Fruit fly (Drosophila melanogaster) whole organism, wandering third instar larva: ENCODE results near the gene CG14882.

Experiments used
- Rel ChIP-seq, 2 experiments: fragments of 200-800 bp; sonication (Bioruptor generic) in 1 of 2; optimal IDR thresholded peaks; 2 replicates in 1 of 2; 3 replicates in 1 of 2; lab custom pipeline; 2016 to 2019; ENCODE audit warnings: mild to moderate bottlenecking in 2 of 2, missing biosample characterization in 2 of 2, missing genetic modification characterization in 2 of 2, moderate library complexity in 1 of 2
- foxo ChIP-seq, 2 experiments: fragments of 200-800 bp; sonication (Bioruptor generic); optimal IDR thresholded peaks; 2 replicates in 1 of 2; 3 replicates in 1 of 2; lab custom pipeline; 2016 to 2017; ENCODE audit warnings: missing biosample characterization in 2 of 2, missing genetic modification characterization in 2 of 2
- pan ChIP-seq: fragments of >200 bp; optimal IDR thresholded peaks from 2 replicates; lab custom pipeline; 2017

DNA sequence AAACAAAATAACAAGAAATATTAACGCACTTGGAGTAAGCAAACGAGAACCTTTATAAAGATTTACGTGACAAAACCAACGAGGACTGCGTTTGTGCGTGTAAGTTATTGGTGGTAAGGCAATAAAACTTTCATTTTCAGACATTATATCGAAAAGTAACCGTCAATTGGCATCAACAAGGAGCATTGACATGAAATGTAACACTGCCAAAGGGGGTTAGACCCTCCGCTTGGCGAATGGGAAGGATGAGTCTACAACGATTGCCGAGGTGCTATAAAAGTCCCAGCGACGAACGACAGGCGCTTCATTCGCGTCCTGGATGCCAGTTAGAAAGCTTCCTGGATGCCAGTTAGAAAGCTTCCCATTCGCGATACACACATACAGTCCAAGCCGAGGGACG lies 29.3 kb downstream of the CG14882 start, which contains the start of gene Gyc89Da:
- TF ChIP-seq Rel (GFP tag; optimal IDR thresholded peaks at IDR 0.05; lab: Kevin White, UChicago), result no peak
- no peak for TF ChIP-seq Rel (tag; optimal IDR thresholded peaks at IDR 0.05; lab: Kevin White, UChicago)
- TF ChIP-seq foxo (GFP tag; optimal IDR thresholded peaks at IDR 0.05; lab: Kevin White, UChicago), result no peak
- no peak for TF ChIP-seq pan (lab: Kevin White, UChicago)
